Fruit fly (Drosophila melanogaster): Measurements from ENCODE around the gene CG1637.

The CG1637 gene

dm6 chrX:10832369-10832768 is 45.3 kb downstream of the CG1637 start (continued):
- no peak for TF ChIP-seq Xrp1 (GFP tag; IDR thresholded peaks at IDR 0.05)
- TF ChIP-seq PHDP (tag; optimal IDR thresholded peaks at IDR 0.05): peak; percentile 51
- TF ChIP-seq kni (GFP tag; optimal IDR thresholded peaks at IDR 0.05): no peak
- 0 out of 3 replicates have a peak, but pooled peaks have one; percentile 8 for TF ChIP-seq sr (GFP tag; IDR thresholded peaks at IDR 0.05)
- TF ChIP-seq CG6813 (GFP tag; optimal IDR thresholded peaks at IDR 0.05): peak; percentile 25
- TF ChIP-seq Sox100B (GFP tag; optimal IDR thresholded peaks at IDR 0.05): peak; percentile 20
- no peak for TF ChIP-seq wek (GFP tag; optimal IDR thresholded peaks at IDR 0.05)
- peak; percentile 49; the same call in 1 of the 2 replicates for TF ChIP-seq ranshi (GFP tag; IDR thresholded peaks at IDR 0.05)
- TF ChIP-seq Hsf (GFP tag; optimal IDR thresholded peaks at IDR 0.05): peak; percentile 74
- peak; percentile 4 for TF ChIP-seq fd102C (GFP tag; optimal IDR thresholded peaks at IDR 0.05)
- TF ChIP-seq CG9817 (tag; optimal IDR thresholded peaks at IDR 0.05): peak; percentile 79
- TF ChIP-seq CG14014 (GFP tag; IDR thresholded peaks at IDR 0.05): peak; percentile 63
- TF ChIP-seq CG10979 (tag; optimal IDR thresholded peaks at IDR 0.05): peak; percentile 33
- no peak for TF ChIP-seq fru (optimal IDR thresholded peaks at IDR 0.05)
- TF ChIP-seq mam (GFP tag; optimal IDR thresholded peaks at IDR 0.05): peak; percentile 60
- peak; percentile 71 for TF ChIP-seq Bgb (GFP tag; IDR thresholded peaks at IDR 0.05; ENCODE audit: partially characterized antibody)
- TF ChIP-seq ash1 (GFP tag; optimal IDR thresholded peaks at IDR 0.05): peak; percentile 11
- TF ChIP-seq bab2 (GFP tag; optimal IDR thresholded peaks at IDR 0.05): peak; percentile 66
- TF ChIP-seq Ada2b (GFP tag; IDR thresholded peaks at IDR 0.05): no peak
- peak; percentile 55 for TF ChIP-seq Side (GFP tag; optimal IDR thresholded peaks at IDR 0.05)
- TF ChIP-seq CG18599 (GFP tag; optimal IDR thresholded peaks at IDR 0.05): peak; percentile 27
- TF ChIP-seq emc (GFP tag; optimal IDR thresholded peaks at IDR 0.05): peak; percentile 1
- TF ChIP-seq Scr (GFP tag; IDR thresholded peaks at IDR 0.05; ENCODE audit: partially characterized antibody): no peak
- TF ChIP-seq corto (GFP tag; optimal IDR thresholded peaks at IDR 0.05): no peak
- peak; percentile 20 for TF ChIP-seq Blimp-1 (GFP tag; optimal IDR thresholded peaks at IDR 0.05)
- TF ChIP-seq CoRest (tag; optimal IDR thresholded peaks at IDR 0.05): peak; percentile 66
- TF ChIP-seq CG17186 (GFP tag; optimal IDR thresholded peaks at IDR 0.05): no peak
- peak in 1 of 2 experiments; percentile 56 for TF ChIP-seq insv (GFP tag; optimal IDR thresholded peaks at IDR 0.05)
- TF ChIP-seq CG13287 (GFP tag; IDR thresholded peaks at IDR 0.05; ENCODE audit: partially characterized antibody): no peak
- peak; percentile 55 for TF ChIP-seq onecut (GFP tag; IDR thresholded peaks at IDR 0.05)
- no peak for TF ChIP-seq sim (GFP tag; IDR thresholded peaks at IDR 0.05)
- peak; percentile 61 for TF ChIP-seq Fer3 (tag; optimal IDR thresholded peaks at IDR 0.05)
- peak; percentile 68 for TF ChIP-seq CG3847 (GFP tag; IDR thresholded peaks at IDR 0.05)
- TF ChIP-seq CG12942 (GFP tag; optimal IDR thresholded peaks at IDR 0.05): peak; percentile 45
- TF ChIP-seq sqz (GFP tag; optimal IDR thresholded peaks at IDR 0.05): peak; percentile 59
- TF ChIP-seq CG6654 (GFP tag; optimal IDR thresholded peaks at IDR 0.05): no peak
- TF ChIP-seq CG10654 (GFP tag; optimal IDR thresholded peaks at IDR 0.05): peak; percentile 27
- no peak for TF ChIP-seq schlank (tag; optimal IDR thresholded peaks at IDR 0.05)
- TF ChIP-seq CG4617 (GFP tag; optimal IDR thresholded peaks at IDR 0.05; ENCODE audit: borderline replicate concordance): peak; percentile 32
- TF ChIP-seq slou (GFP tag; optimal IDR thresholded peaks at IDR 0.05): peak; percentile 37
- no peak for TF ChIP-seq Bteb2 (GFP tag; optimal IDR thresholded peaks at IDR 0.05)
- TF ChIP-seq E2f2 (GFP tag; IDR thresholded peaks at IDR 0.05): peak; percentile 35; the same call in 1 of the 2 replicates
- TF ChIP-seq NC2α (GFP tag; optimal IDR thresholded peaks at IDR 0.05): no peak
- peak in 1 of 2 experiments; percentile 56 for TF ChIP-seq bsh (GFP tag; optimal IDR thresholded peaks at IDR 0.05)
- TF ChIP-seq BtbVII (GFP tag; optimal IDR thresholded peaks at IDR 0.05): peak; percentile 22
- TF ChIP-seq croc (GFP tag; conservative IDR thresholded peaks at IDR 0.05): 0 out of 3 replicates have a peak, but pooled peaks have one; percentile 13
- peak; percentile 54 for TF ChIP-seq CG4820 (GFP tag; optimal IDR thresholded peaks at IDR 0.05)
- peak; percentile 64; the same call in 2 of the 3 replicates for TF ChIP-seq tgo (GFP tag; IDR thresholded peaks at IDR 0.05)
- no peak for TF ChIP-seq otp (GFP tag; IDR thresholded peaks at IDR 0.05)
- TF ChIP-seq Dll (GFP tag; IDR thresholded peaks at IDR 0.05; ENCODE audit: partially characterized antibody): no peak

All from whole organism, embryonic.